Worm (Caenorhabditis elegans) whole organism, L1 larva: Measurements from ENCODE around the gene str-97.

ENCODE experiments used
- C16A3.4 ChIP-seq: fragments of 150-350 bp; optimal IDR thresholded peaks from 2 replicates; lab custom pipeline; 2014; ENCODE audit warnings: missing biosample characterization, missing genetic modification characterization
- alr-1 ChIP-seq: fragments of 200-800 bp; sonication (Bioruptor generic); optimal IDR thresholded peaks from 2 replicates; lab custom pipeline; 2018; ENCODE audit warnings: borderline replicate concordance, mild to moderate bottlenecking, missing genetic modification characterization, missing compliant biosample characterization
- ces-1 ChIP-seq: fragments of 150-350 bp; optimal IDR thresholded peaks from 2 replicates; lab custom pipeline; 2014; ENCODE audit warnings: missing biosample characterization, missing genetic modification reagents, missing genetic modification characterization
- fkh-10 ChIP-seq: sonication (generic microtip); optimal IDR thresholded peaks from 2 replicates; lab custom pipeline; 2017; ENCODE audit warnings: missing biosample characterization, missing genetic modification reagents, missing genetic modification characterization
- nhr-11 ChIP-seq: fragments of 150-350 bp; optimal IDR thresholded peaks from 2 replicates; lab custom pipeline; 2014; ENCODE audit warnings: missing biosample characterization, missing genetic modification characterization
- nhr-28 ChIP-seq: fragments of 150-350 bp; optimal IDR thresholded peaks from 2 replicates; lab custom pipeline; 2014; ENCODE audit warnings: missing biosample characterization, missing genetic modification characterization
- nhr-76 ChIP-seq: sonication (generic microtip); optimal IDR thresholded peaks from 2 replicates; lab custom pipeline; 2017; ENCODE audit warnings: missing biosample characterization, missing genetic modification characterization
- nhr-77 ChIP-seq: fragments of 150-350 bp; optimal IDR thresholded peaks from 2 replicates; lab custom pipeline; 2014; ENCODE audit warnings: missing biosample characterization, missing genetic modification characterization

ce11 chrV:16153375-16153774 is 1.6 kb downstream of the str-97 start, which contains the start of gene str-254:
- TF ChIP-seq nhr-76 (no peak), C16A3.4 (tag; lab: Kevin White, UChicago) (no peak), nhr-77 (tag; lab: Kevin White, UChicago) (no peak), fkh-10 (no peak), nhr-11 (no peak), nhr-28 (no peak), ces-1 (GFP tag; lab: Kevin White, UChicago) (no peak), alr-1 (tag; lab: Kevin White, UChicago) (no peak)
